Fruit fly (Drosophila melanogaster) Kc167 (cell line): ENCODE results near the gene CG3984.

Source experiments
- Myc ChIP-seq: fragments of >200 bp; optimal IDR thresholded peaks from 2 replicates; lab custom pipeline; 2017; ENCODE audit warnings: missing external identifiers
- Sin3A ChIP-seq: fragments of >200 bp; optimal IDR thresholded peaks from 2 replicates; lab custom pipeline; 2018; ENCODE audit warnings: missing external identifiers
- h ChIP-seq: fragments of >200 bp; optimal IDR thresholded peaks from 3 replicates; lab custom pipeline; 2018; ENCODE audit warnings: missing external identifiers
- insv ChIP-seq: fragments of >200 bp; optimal IDR thresholded peaks from 3 replicates; lab custom pipeline; 2018; ENCODE audit warnings: missing external identifiers
- psq ChIP-seq: fragments of >200 bp; optimal IDR thresholded peaks from 2 replicates; lab custom pipeline; 2017; ENCODE audit warnings: missing external identifiers
- ttk ChIP-seq: sonication (Bioruptor generic); optimal IDR thresholded peaks from 2 replicates; lab custom pipeline; 2017; ENCODE audit warnings: missing external identifiers

CG3984 gene

DNA sequence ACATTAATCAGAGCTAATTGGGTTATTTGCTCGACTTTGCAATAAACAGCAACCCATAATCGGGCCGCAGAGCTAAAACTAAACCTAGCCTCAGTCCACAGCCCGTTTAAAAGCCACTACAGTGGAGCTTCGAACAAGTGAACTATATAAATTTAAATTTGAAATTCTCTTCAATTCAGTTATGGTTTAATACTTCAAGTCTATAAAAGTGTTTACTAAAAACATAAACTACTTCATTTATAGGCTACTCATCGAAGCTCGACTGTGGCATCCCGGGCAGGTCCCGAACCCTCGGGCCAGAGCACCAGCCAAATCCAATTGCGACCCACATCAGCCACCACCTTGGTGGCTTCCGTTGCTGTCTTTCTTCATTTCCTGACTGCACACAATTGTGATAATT is 26.8 kb upstream of the CG3984 start:
- TF ChIP-seq ttk (lab: Kevin White, UChicago): no peak
- TF ChIP-seq Myc: no peak
- TF ChIP-seq psq: no peak
- TF ChIP-seq h (lab: Kevin White, UChicago): no peak
- TF ChIP-seq Sin3A (lab: Kevin White, UChicago): no peak
- no peak for TF ChIP-seq insv (lab: Kevin White, UChicago)

DNA sequence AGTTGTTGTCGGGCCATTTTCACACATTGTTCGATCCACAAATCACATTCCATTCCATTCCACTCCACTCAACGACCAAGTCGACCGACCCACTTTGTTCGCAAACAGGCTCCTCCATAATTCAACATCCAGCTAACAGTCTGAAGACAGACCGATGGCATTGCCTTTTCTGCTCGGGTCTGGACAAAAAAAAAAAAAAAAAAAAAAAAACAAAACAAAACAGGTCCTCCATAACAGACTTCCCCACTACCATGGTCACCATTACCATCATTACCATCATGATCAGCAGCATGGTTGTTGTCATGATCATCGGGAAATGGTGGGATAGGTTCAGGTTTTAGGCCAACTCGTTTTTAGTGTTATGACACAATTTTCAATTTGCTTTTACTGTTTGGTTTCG is 24.7 kb upstream of the CG3984 start:
- TF ChIP-seq Myc (no peak), psq (no peak), insv (lab: Kevin White, UChicago) (no peak), Sin3A (lab: Kevin White, UChicago) (no peak), ttk (lab: Kevin White, UChicago) (no peak), h (lab: Kevin White, UChicago) (no peak)

DNA sequence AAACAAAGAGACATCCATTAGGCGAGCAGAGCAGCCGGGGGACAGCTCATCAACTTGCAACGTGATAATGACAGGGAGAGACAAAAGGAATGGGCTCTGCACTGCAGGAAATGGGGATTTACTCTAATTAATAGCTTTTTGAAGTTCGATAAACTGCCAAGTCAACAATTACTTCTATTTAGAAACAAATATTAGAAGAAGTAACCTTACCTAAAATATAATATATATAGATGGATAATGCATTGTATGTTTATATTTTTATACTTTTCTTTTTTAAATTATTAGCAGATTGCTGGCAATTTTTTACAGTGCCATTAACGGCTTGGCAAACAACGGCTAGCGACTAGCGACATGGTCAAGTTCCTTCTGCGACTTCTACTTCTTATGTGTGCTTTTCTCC is 23.4 kb upstream of the CG3984 start:
- TF ChIP-seq insv (lab: Kevin White, UChicago): no peak
- no peak for TF ChIP-seq Myc
- TF ChIP-seq psq: no peak
- no peak for TF ChIP-seq ttk (lab: Kevin White, UChicago)
- TF ChIP-seq h (lab: Kevin White, UChicago): no peak
- no peak for TF ChIP-seq Sin3A (lab: Kevin White, UChicago)

DNA sequence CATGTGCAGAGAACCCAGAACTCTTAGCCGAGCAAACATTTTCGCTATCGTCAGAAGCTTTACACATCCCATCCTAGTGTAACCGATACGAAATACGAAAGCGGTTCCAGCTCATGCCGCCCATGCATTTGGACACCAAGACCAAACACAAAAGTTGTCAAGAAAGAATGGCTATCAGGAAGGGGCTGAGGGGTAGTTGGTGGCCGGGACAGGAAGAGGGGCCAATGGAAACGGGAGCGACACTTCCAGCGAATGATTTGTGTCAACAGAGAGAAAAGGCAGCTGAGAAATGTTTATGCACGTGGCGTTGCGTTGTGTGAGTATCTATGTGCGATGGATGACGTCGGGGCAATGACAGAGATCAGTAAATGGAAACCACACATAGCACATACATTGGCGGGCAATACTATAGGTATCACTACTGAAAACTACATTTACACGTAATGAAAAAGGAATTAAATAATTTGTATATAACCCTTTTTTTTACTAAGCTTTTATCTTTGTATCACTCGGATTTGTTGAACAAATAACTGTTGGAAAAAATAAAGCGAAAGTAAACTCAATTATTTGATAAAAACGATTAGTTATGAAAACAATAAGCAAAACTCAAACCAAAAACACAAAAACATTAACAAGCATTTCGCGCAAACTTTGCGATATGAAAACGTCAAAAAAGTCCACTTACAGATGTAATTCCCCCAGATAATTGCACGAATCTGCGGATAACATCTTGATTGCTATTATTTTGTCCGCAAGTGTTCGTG is 22.3 kb upstream of the CG3984 start:
- TF ChIP-seq insv (lab: Kevin White, UChicago) (no peak), psq (no peak), ttk (lab: Kevin White, UChicago) (no peak), Myc (no peak), Sin3A (lab: Kevin White, UChicago) (no peak)

DNA sequence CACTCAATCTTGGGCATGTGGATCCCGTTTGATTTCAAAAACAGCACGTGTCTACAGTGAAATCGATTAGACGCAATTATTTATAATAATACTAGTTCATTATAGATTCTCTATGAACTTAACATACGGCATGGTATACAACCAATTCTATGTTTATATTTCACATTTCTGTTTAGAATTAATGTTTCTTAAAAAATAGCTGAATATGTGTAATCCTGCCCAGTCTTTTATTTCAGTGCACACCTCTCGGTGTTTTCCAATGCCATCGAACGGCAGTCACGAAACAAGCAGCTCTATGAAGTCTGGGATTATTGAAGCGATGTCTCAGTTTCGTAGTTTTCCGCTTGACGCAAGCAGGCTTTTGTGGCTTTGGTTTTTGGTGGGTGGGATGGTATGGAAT is 19.2 kb upstream of the CG3984 start:
- TF ChIP-seq psq: no peak
- no peak for TF ChIP-seq ttk (lab: Kevin White, UChicago)
- no peak for TF ChIP-seq Sin3A (lab: Kevin White, UChicago)
- no peak for TF ChIP-seq h (lab: Kevin White, UChicago)
- TF ChIP-seq insv (lab: Kevin White, UChicago): no peak
- no peak for TF ChIP-seq Myc

DNA sequence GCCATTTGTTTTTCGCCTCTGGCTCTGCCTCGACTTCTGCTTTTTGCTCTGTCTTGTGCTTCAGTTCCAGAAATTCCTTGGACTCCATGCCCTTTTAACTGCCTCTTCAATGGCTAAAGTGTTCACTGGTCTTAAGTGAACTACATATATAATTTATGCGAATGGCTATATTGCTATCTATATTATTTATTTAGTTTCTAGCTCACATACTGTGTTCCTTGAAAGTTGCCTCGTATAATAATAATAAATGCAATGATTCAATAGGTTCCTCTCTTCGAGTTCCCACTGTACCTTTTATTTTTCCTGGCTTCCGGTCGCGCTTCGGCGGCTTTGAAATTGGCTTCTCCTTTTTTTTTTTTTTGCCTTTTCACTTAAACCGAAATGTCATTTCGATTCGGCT is 17.2 kb upstream of the CG3984 start:
- no peak for TF ChIP-seq h (lab: Kevin White, UChicago)
- TF ChIP-seq Sin3A (lab: Kevin White, UChicago): no peak
- no peak for TF ChIP-seq ttk (lab: Kevin White, UChicago)
- no peak for TF ChIP-seq insv (lab: Kevin White, UChicago)
- no peak for TF ChIP-seq psq
- TF ChIP-seq Myc: no peak

DNA sequence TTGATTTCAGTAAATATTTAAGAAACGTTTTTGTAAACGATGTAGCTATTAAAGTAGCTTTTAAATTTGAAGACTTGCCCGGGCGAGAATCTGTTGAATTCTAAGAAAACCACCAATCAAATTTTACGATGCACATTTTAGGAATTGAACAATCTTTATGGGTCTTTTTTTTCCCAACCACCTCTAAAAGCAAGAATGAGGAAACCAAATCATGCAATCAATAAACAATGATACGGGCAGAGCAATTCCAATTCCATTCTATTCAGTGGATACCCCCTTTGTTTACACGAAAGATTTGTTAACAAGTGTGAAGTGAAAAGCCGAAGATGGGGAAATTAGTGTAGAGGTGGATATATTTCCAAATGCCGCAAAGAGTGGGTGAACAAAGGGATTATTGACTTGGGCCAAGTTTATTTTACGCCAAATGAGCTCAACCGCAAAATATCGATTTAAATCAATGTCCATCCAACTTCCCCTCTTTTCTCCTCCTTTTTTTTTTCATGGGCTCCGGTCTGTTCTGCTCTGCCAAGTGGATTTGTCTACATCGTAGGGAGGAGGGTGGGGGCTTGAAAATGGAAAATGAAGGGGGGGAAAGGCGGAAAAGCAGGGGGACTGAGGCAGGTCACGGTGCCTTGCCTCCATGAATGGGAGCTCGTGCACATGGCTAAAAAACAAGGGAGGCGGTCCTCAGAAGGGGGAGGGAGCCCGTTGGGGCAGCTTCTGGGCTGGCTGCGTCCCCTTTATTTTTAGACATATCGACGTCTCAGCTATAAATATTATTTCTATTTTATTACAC is 15.2 kb upstream of the CG3984 start:
- TF ChIP-seq h (lab: Kevin White, UChicago) (no peak), ttk (lab: Kevin White, UChicago) (no peak), Myc (no peak), psq (no peak), insv (lab: Kevin White, UChicago) (no peak), Sin3A (lab: Kevin White, UChicago) (no peak)

DNA sequence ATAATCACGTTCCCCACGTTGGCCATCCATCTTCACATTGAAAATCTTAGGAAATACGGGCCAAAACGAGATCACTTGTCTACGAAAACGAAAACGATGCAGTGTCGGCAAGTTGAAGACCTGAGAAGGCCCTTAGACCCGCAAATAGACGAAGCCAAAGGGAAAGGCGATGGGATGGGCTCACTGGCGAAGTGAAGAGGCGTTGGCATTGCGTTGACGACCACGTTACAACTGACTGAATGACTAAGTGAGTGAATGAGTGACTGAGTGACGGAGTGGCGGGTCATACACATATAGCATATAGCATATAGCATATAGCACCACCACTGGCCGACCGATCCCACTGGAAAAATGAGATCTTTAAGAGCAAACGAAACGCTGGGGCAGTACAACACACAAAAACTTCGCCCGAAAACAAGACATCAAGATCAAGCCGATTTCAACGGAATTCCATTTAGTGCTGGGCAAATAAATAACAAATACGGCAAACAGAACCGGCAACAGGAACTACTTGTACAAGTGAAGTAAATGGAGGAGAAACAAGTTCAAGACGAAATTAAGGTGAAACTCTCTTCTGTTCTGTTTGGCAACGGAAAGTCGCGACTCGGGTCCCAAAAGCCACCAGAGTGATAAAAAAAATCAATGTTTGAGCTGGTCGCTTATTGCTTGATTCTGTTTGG is 13.8 kb upstream of the CG3984 start:
- no peak for TF ChIP-seq psq
- no peak for TF ChIP-seq Myc
- no peak for TF ChIP-seq Sin3A (lab: Kevin White, UChicago)
- no peak for TF ChIP-seq insv (lab: Kevin White, UChicago)
- TF ChIP-seq h (lab: Kevin White, UChicago): no peak
- TF ChIP-seq ttk (lab: Kevin White, UChicago): no peak

DNA sequence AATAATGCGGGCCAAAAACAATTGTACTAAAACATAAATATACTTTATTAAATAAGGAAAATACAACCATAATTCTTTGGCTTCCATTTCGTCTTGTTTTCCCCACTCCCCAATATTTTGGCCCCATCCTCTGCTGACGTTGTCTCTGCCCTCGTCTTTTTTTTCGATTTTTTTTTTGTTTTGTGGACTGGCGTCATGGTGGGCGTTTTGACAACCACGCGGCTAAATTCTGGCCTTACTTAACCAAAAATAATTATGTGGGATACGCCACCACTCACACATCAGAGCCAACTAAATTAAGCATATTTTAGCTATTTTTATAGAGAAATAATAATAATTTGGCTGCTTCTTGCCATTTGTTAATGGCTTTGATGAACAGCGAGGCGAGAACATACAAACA is 12.4 kb upstream of the CG3984 start:
- TF ChIP-seq ttk (lab: Kevin White, UChicago) (no peak), Myc (no peak), insv (lab: Kevin White, UChicago) (no peak), h (lab: Kevin White, UChicago) (no peak), Sin3A (lab: Kevin White, UChicago) (no peak), psq (no peak)

DNA sequence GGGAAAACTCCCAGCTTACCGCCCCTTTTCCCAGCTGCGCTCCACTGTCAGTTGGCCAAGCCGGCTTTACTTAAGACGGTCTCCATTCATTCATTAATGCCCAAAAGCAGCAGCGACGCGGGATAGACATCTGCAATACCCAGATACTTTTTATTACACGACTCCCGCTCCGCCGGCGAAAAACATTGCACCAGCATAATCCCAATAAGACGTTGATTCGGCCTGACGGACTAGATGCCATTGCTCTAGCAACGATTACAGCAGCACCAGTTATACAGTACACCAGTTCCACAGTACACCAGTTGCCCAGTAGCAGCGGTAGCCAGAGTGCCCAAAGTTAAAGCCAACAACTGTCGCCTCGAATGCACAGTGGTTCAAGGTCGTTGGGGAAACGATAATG is 11.2 kb upstream of the CG3984 start:
- TF ChIP-seq ttk (lab: Kevin White, UChicago) (no peak), Sin3A (lab: Kevin White, UChicago) (no peak), psq (no peak), h (lab: Kevin White, UChicago) (no peak)

DNA sequence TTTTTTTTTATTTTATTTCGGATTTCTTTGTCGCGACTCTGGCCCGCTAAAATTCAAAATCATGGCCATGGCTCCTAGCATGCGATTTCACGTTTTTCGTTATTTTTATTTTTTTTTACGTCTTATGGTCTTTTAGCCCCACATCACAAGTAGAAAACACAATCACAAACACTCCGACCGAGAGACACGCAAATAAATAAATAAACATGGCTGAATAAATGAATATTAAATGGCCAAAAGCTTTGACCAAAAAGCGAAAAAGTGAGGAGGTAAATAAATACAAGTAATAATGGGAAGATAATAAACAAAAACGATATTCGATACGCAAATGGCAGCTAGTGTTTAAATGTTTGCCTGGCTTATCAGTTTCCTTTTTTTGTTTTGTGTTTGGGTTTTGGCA is 8.9 kb upstream of the CG3984 start:
- TF ChIP-seq ttk (lab: Kevin White, UChicago) (no peak), Myc (no peak), h (lab: Kevin White, UChicago) (no peak), Sin3A (lab: Kevin White, UChicago) (no peak), psq (no peak), insv (lab: Kevin White, UChicago) (no peak)
